Fruit fly (Drosophila melanogaster): Measurements from ENCODE around the gene CG7872.

CG7872 gene

DNA sequence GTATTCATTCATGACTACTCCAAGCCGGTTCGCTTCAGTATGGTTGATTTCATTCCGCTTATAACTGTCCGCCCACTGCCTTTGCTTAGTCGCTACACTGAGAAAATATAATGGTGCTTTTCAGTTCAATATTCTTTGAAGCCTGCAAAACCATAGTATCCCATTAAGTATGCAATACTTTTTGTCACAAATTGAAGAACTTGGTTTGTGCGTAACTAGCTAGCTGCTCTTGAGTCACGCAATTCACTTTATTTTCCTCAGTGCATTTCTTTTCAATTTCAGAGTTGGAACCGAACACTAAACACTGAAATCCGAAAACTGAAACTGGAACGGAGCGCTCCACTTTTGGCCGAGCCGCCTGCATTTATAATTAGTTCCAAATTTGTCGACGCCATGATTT is 21.7 kb downstream of the CG7872 start (continued):
- TF ChIP-seq Sox102F (GFP tag; optimal IDR thresholded peaks at IDR 0.05) (peak; percentile 75), nerfin-1 (tag; optimal IDR thresholded peaks at IDR 0.05) (peak; percentile 27), CG12769 (tag; optimal IDR thresholded peaks at IDR 0.05) (peak; percentile 77), Dip2 (GFP tag; IDR thresholded peaks at IDR 0.05) (no peak), CG12391 (tag; optimal IDR thresholded peaks at IDR 0.05) (peak; percentile 57), CG4820 (GFP tag; optimal IDR thresholded peaks at IDR 0.05) (peak; percentile 55), Hr39 (optimal IDR thresholded peaks at IDR 0.05) (no peak), Aef1 (GFP tag; IDR thresholded peaks at IDR 0.05) (peak; percentile 59), cas (GFP tag; IDR thresholded peaks at IDR 0.05) (peak; percentile 30; the same call in 1 of the 2 replicates), wek (GFP tag; optimal IDR thresholded peaks at IDR 0.05) (peak; percentile 3), zfh1 (GFP tag; IDR thresholded peaks at IDR 0.05) (peak; percentile 65), lilli (GFP tag; optimal IDR thresholded peaks at IDR 0.05) (peak; percentile 54), wdn (GFP tag; IDR thresholded peaks at IDR 0.05) (peak; percentile 35; the same call in 1 of the 2 replicates), peb (GFP tag; IDR thresholded peaks at IDR 0.05) (peak; percentile 38; the same call in 1 of the 2 replicates), Bgb (GFP tag; IDR thresholded peaks at IDR 0.05; ENCODE audit: partially characterized antibody) (no peak), hkb (optimal IDR thresholded peaks at IDR 0.05) (no peak), hkb (GFP tag; IDR thresholded peaks at IDR 0.05) (peak; percentile 63; the same call in 1 of the 2 replicates), CG1603 (tag; optimal IDR thresholded peaks at IDR 0.05) (peak; percentile 77), CG1647 (GFP tag; optimal IDR thresholded peaks at IDR 0.05) (peak; percentile 29), insv (GFP tag; optimal IDR thresholded peaks at IDR 0.05) (no peak), nmo (GFP tag; optimal IDR thresholded peaks at IDR 0.05) (peak; percentile 46), HLH4C (GFP tag; IDR thresholded peaks at IDR 0.05; ENCODE audit: partially characterized antibody) (no peak), CG11093 (GFP tag; IDR thresholded peaks at IDR 0.05) (no peak), CG9215 (GFP tag; IDR thresholded peaks at IDR 0.05) (peak; percentile 86), jing (GFP tag; optimal IDR thresholded peaks at IDR 0.05) (no peak), MESR4 (GFP tag; optimal IDR thresholded peaks at IDR 0.05) (no peak), Hmr (GFP tag; optimal IDR thresholded peaks at IDR 0.05) (peak; percentile 28), CG15514 (GFP tag; optimal IDR thresholded peaks at IDR 0.05) (peak; percentile 30), Fer2 (tag; optimal IDR thresholded peaks at IDR 0.05) (no peak), CG18764 (GFP tag; optimal IDR thresholded peaks at IDR 0.05) (peak; percentile 6), CG32767 (GFP tag; IDR thresholded peaks at IDR 0.05) (peak; percentile 43), Max (GFP tag; optimal IDR thresholded peaks at IDR 0.05) (peak; percentile 11), salm (tag; optimal IDR thresholded peaks at IDR 0.05) (no peak), CG12219 (GFP tag; optimal IDR thresholded peaks at IDR 0.05) (peak; percentile 43), CG3847 (GFP tag; IDR thresholded peaks at IDR 0.05) (peak; percentile 42; the same call in 1 of the 2 replicates), row (GFP tag; IDR thresholded peaks at IDR 0.05) (peak; percentile 67), eve (GFP tag; optimal IDR thresholded peaks at IDR 0.05) (peak in 1 of 2 experiments; percentile 69), sug (tag; optimal IDR thresholded peaks at IDR 0.05) (no peak), klu (GFP tag; IDR thresholded peaks at IDR 0.05) (no peak), Stat92E (GFP tag; optimal IDR thresholded peaks at IDR 0.05) (no peak), Myb (GFP tag; optimal IDR thresholded peaks at IDR 0.05) (peak; percentile 36), HLH3B (GFP tag; IDR thresholded peaks at IDR 0.05) (peak; percentile 77), CG12659 (GFP tag; optimal IDR thresholded peaks at IDR 0.05) (peak; percentile 42), CG31441 (GFP tag; IDR thresholded peaks at IDR 0.05) (peak; percentile 48), Dip3 (GFP tag; optimal IDR thresholded peaks at IDR 0.05) (peak; percentile 23), CG1602 (GFP tag; optimal IDR thresholded peaks at IDR 0.05) (peak; percentile 44), shn (GFP tag; optimal IDR thresholded peaks at IDR 0.05) (peak; percentile 26), CG33213 (GFP tag; optimal IDR thresholded peaks at IDR 0.05) (peak; percentile 43), Six4 (GFP tag; optimal IDR thresholded peaks at IDR 0.05) (peak; percentile 33), kay (GFP tag; optimal IDR thresholded peaks at IDR 0.05) (peak; percentile 40), ap (GFP tag; IDR thresholded peaks at IDR 0.05) (peak; percentile 44; the same call in 1 of the 2 replicates), disco-r (GFP tag; optimal IDR thresholded peaks at IDR 0.05) (no peak)

Measured in whole organism, embryonic.